Fruit fly (Drosophila melanogaster) whole organism, wandering third instar larva: ENCODE results near the gene CG18223.

ENCODE experiments used
- Myc ChIP-seq: fragments of >200 bp; optimal IDR thresholded peaks from 2 replicates; lab custom pipeline; 2017
- Rel ChIP-seq, 2 experiments: fragments of 200-800 bp; sonication (Bioruptor generic) in 1 of 2; optimal IDR thresholded peaks; 2 replicates in 1 of 2; 3 replicates in 1 of 2; lab custom pipeline; 2016 to 2019; ENCODE audit warnings: mild to moderate bottlenecking in 2 of 2, missing biosample characterization in 2 of 2, missing genetic modification characterization in 2 of 2, moderate library complexity in 1 of 2
- dmrt93B ChIP-seq: fragments of 200-800 bp; sonication (Bioruptor generic); optimal IDR thresholded peaks from 2 replicates; lab custom pipeline; 2018; ENCODE audit warnings: missing biosample characterization, mild to moderate bottlenecking, missing genetic modification characterization
- usp ChIP-seq: fragments of >200 bp; optimal IDR thresholded peaks from 2 replicates; lab custom pipeline; 2017; ENCODE audit warnings: missing biosample characterization, missing genetic modification characterization

DNA sequence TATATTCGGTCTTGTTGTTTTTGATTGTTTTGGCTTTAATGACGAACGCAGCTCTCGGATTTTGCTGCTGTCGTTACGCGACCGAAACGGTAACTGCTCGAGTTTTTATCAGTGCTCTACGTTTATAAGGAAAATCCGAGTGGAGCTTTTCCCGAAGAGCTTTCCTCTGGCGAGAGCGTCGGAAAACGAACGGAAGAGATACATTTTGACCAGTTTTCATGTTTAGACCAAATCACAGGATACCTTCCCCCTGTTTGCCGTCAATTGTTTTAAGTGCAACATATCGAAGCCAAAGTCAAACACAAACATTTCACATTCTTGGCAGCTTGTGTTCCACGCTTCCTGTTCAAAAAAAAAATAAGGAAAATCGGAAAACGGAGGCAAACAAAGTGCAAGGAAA is 25.8 kb upstream of the CG18223 start, which contains the start of gene CG32204:
- TF ChIP-seq Myc (lab: Kevin White, UChicago) (no peak), dmrt93B (GFP tag; lab: Kevin White, UChicago) (no peak), usp (no peak), Rel (GFP tag; optimal IDR thresholded peaks at IDR 0.05; lab: Kevin White, UChicago) (no peak), Rel (tag; optimal IDR thresholded peaks at IDR 0.05; lab: Kevin White, UChicago) (no peak)
